Fruit fly (Drosophila melanogaster) whole organism: Measurements from ENCODE around the gene CG1572.

Source experiments
- CG8478 ChIP-seq: fragments of >200 bp; optimal IDR thresholded peaks from 2 replicates; lab custom pipeline; 2018; ENCODE audit warnings: inconsistent platforms
- usp ChIP-seq: fragments of >200 bp; optimal IDR thresholded peaks from 2 replicates; lab custom pipeline; 2017; ENCODE audit warnings: missing biosample characterization, missing genetic modification characterization, mixed read lengths

- no peak for TF ChIP-seq CG8478 (lab: Kevin White, UChicago)
- no peak for TF ChIP-seq usp (GFP tag; lab: Kevin White, UChicago)
Measured at dm6 chrX:11518435-11518834, 40.0 kb downstream of the CG1572 start.
